Worm (Caenorhabditis elegans) whole organism, mixed stage, embryonic: ENCODE data around the gene kat-1.

Source experiments
- ces-1 ChIP-seq: fragments of 150-350 bp; optimal IDR thresholded peaks from 2 replicates; lab custom pipeline; 2014; ENCODE audit warnings: missing biosample characterization, missing genetic modification reagents, missing genetic modification characterization
- ham-2 ChIP-seq: fragments of 200-800 bp; sonication (Bioruptor generic); optimal IDR thresholded peaks from 2 replicates; lab custom pipeline; 2018; ENCODE audit warnings: mild to moderate bottlenecking, missing genetic modification characterization, missing compliant biosample characterization
- lin-13 ChIP-seq: fragments of 150-350 bp; optimal IDR thresholded peaks from 2 replicates; lab custom pipeline; 2014; ENCODE audit warnings: missing biosample characterization, missing genetic modification characterization
- lsy-2 ChIP-seq: fragments of 150-350 bp; optimal IDR thresholded peaks from 2 replicates; lab custom pipeline; 2014; ENCODE audit warnings: missing biosample characterization, missing genetic modification characterization
- nhr-12 ChIP-seq: fragments of 150-350 bp; optimal IDR thresholded peaks from 2 replicates; lab custom pipeline; 2014; ENCODE audit warnings: missing biosample characterization, missing genetic modification characterization
- nhr-237 ChIP-seq: fragments of 150-350 bp; optimal IDR thresholded peaks from 2 replicates; lab custom pipeline; 2014; ENCODE audit warnings: missing biosample characterization, missing genetic modification characterization
- nhr-28 ChIP-seq: fragments of 150-350 bp; optimal IDR thresholded peaks from 2 replicates; lab custom pipeline; 2014; ENCODE audit warnings: missing biosample characterization, missing genetic modification characterization
- pha-4 ChIP-seq: fragments of 150-350 bp; optimal IDR thresholded peaks from 2 replicates; lab custom pipeline; 2018; ENCODE audit warnings: missing biosample characterization, missing genetic modification reagents, missing genetic modification characterization
- snpc-4 ChIP-seq: fragments of 150-350 bp; optimal IDR thresholded peaks from 2 replicates; lab custom pipeline; 2014; ENCODE audit warnings: missing biosample characterization, missing genetic modification characterization
- tbx-8 ChIP-seq: fragments of 200-800 bp; sonication (Bioruptor generic); optimal IDR thresholded peaks from 2 replicates; lab custom pipeline; 2018; ENCODE audit warnings: mild to moderate bottlenecking, missing genetic modification characterization, moderate library complexity, missing compliant biosample characterization
- unc-39 ChIP-seq: fragments of 150-350 bp; optimal IDR thresholded peaks from 2 replicates; lab custom pipeline; 2014; ENCODE audit warnings: missing biosample characterization, missing genetic modification characterization

DNA sequence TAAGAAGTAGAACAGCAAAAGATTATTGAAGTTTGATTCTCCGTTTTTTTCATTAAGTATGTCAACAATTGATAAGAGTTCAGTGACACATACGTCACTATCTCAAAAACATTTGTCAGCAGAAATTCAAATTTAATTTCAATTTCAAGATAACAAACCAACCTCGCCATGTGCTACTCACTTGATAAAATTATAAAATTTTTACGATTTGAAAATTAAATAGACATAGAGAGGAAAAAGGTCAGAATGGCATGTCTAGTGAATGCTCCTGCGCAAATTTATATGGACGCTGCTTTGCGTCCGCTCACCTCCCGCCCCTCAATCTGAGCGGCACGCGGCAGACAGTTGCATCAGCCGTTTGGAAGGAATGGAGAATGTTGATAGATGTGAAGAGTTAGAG is 13.4 kb upstream of the kat-1 start:
- no peak for TF ChIP-seq tbx-8 (GFP tag; lab: Kevin White, UChicago)
- TF ChIP-seq unc-39 (tag; lab: Kevin White, UChicago): no peak
- no peak for TF ChIP-seq nhr-28 (tag; lab: Kevin White, UChicago)
- no peak for TF ChIP-seq ham-2 (GFP tag; lab: Kevin White, UChicago)
- no peak for TF ChIP-seq snpc-4 (tag; lab: Kevin White, UChicago)
- no peak for TF ChIP-seq nhr-12
- TF ChIP-seq nhr-237 (tag; lab: Kevin White, UChicago): no peak
- no peak for TF ChIP-seq pha-4 (tag; lab: Kevin White, UChicago)
- no peak for TF ChIP-seq lin-13 (tag; lab: Kevin White, UChicago)
- TF ChIP-seq lsy-2 (tag; lab: Kevin White, UChicago): no peak
- TF ChIP-seq ces-1 (GFP tag; lab: Kevin White, UChicago): no peak
